Worm (Caenorhabditis elegans) whole organism, L2 larva: ENCODE results near the gene F02A9.7.
A peak's percentile ranks its signal among the peaks of the same experiment; 100 is the strongest.

Experiments used
- ceh-82 ChIP-seq: fragments of 150-350 bp; optimal IDR thresholded peaks from 2 replicates; lab custom pipeline; 2014; ENCODE audit warnings: missing biosample characterization, missing genetic modification characterization
- egl-27 ChIP-seq: sonication (generic microtip); optimal IDR thresholded peaks from 3 replicates; lab custom pipeline; 2017; ENCODE audit warnings: missing biosample characterization, missing genetic modification reagents, missing genetic modification characterization
- fos-1 ChIP-seq: fragments of 150-350 bp; optimal IDR thresholded peaks from 2 replicates; lab custom pipeline; 2014; ENCODE audit warnings: missing biosample characterization, missing genetic modification characterization
- lin-39 ChIP-seq: fragments of 150-350 bp; optimal IDR thresholded peaks from 2 replicates; lab custom pipeline; 2014; ENCODE audit warnings: missing biosample characterization, missing genetic modification reagents, missing genetic modification characterization
- nhr-237 ChIP-seq: fragments of 150-350 bp; optimal IDR thresholded peaks from 2 replicates; lab custom pipeline; 2014; ENCODE audit warnings: missing biosample characterization, missing genetic modification characterization
- sem-4 ChIP-seq: fragments of 150-350 bp; optimal IDR thresholded peaks from 2 replicates; lab custom pipeline; 2014; ENCODE audit warnings: missing biosample characterization, missing genetic modification reagents, missing genetic modification characterization
- sma-3 ChIP-seq: sonication (generic microtip); optimal IDR thresholded peaks from 2 replicates; lab custom pipeline; 2016; ENCODE audit warnings: missing genetic modification reagents, missing genetic modification characterization, missing compliant biosample characterization
- snpc-4 ChIP-seq: fragments of 150-350 bp; optimal IDR thresholded peaks from 2 replicates; lab custom pipeline; 2014; ENCODE audit warnings: missing biosample characterization, missing genetic modification characterization
- unc-39 ChIP-seq: fragments of 150-350 bp; optimal IDR thresholded peaks from 2 replicates; lab custom pipeline; 2014; ENCODE audit warnings: missing biosample characterization, missing genetic modification characterization
- unc-55 ChIP-seq: fragments of 150-350 bp; sonication (generic microtip); optimal IDR thresholded peaks from 3 replicates; lab custom pipeline; 2014; ENCODE audit warnings: missing biosample characterization, missing genetic modification reagents, missing genetic modification characterization
- unc-62 ChIP-seq: fragments of 150-350 bp; optimal IDR thresholded peaks from 2 replicates; lab custom pipeline; 2014; ENCODE audit warnings: missing biosample characterization, missing genetic modification reagents, missing genetic modification characterization
- ztf-4 ChIP-seq: fragments of 150-350 bp; optimal IDR thresholded peaks from 2 replicates; lab custom pipeline; 2014; ENCODE audit warnings: missing biosample characterization, missing genetic modification characterization

- TF ChIP-seq unc-62 (GFP tag; lab: Kevin White, UChicago) (no peak), ceh-82 (tag; lab: Kevin White, UChicago) (no peak), lin-39 (tag; lab: Kevin White, UChicago) (no peak), egl-27 (tag; lab: Kevin White, UChicago) (no peak), snpc-4 (tag; lab: Kevin White, UChicago) (no peak), fos-1 (tag; lab: Kevin White, UChicago) (peak; percentile 48), sma-3 (GFP tag; lab: Kevin White, UChicago) (no peak), nhr-237 (tag; lab: Kevin White, UChicago) (no peak), ztf-4 (tag; lab: Kevin White, UChicago) (no peak), unc-55 (GFP tag; lab: Kevin White, UChicago) (no peak), unc-39 (no peak), sem-4 (tag; lab: Kevin White, UChicago) (no peak)
These were observed 41.3 kb downstream of the F02A9.7 start for ce11 chrIII:9034133-9034532.
